Worm (Caenorhabditis elegans) whole organism, L1 larva: ENCODE results near the gene C04A11.5.

Source experiments
- C34B4.2 ChIP-seq: sonication (generic microtip); optimal IDR thresholded peaks from 2 replicates; lab custom pipeline; 2017; ENCODE audit warnings: mild to moderate bottlenecking, missing genetic modification characterization, missing compliant biosample characterization
- F16B12.6 ChIP-seq: fragments of 150-350 bp; optimal IDR thresholded peaks from 2 replicates; lab custom pipeline; 2014; ENCODE audit warnings: missing biosample characterization, missing genetic modification characterization
- Y116A8C.19 ChIP-seq: sonication (generic microtip); optimal IDR thresholded peaks from 2 replicates; lab custom pipeline; 2016; ENCODE audit warnings: missing compliant biosample characterization, missing genetic modification characterization, borderline replicate concordance
- aha-1 ChIP-seq: fragments of 150-350 bp; optimal IDR thresholded peaks from 2 replicates; lab custom pipeline; 2014; ENCODE audit warnings: missing biosample characterization, missing genetic modification characterization
- alr-1 ChIP-seq: fragments of 200-800 bp; sonication (Bioruptor generic); optimal IDR thresholded peaks from 2 replicates; lab custom pipeline; 2018; ENCODE audit warnings: borderline replicate concordance, mild to moderate bottlenecking, missing genetic modification characterization, missing compliant biosample characterization
- ceh-63 ChIP-seq: fragments of 200-800 bp; sonication (Bioruptor generic); optimal IDR thresholded peaks from 2 replicates; lab custom pipeline; 2018; ENCODE audit warnings: mild to moderate bottlenecking, missing genetic modification characterization, missing compliant biosample characterization
- ceh-82 ChIP-seq, 3 experiments: fragments of 150-350 bp in 1 of 3; sonication (generic microtip) in 2 of 3; optimal IDR thresholded peaks; 2 replicates each; lab custom pipeline; 2014 to 2017; ENCODE audit warnings: missing biosample characterization in 3 of 3, missing genetic modification characterization in 3 of 3
- ceh-88 ChIP-seq: fragments of 200-800 bp; sonication (Bioruptor generic); IDR thresholded peaks from 2 replicates; pipeline ENCODE4 v1.3.6; 2022; ENCODE audit warnings: missing genetic modification characterization, missing compliant biosample characterization
- ces-1 ChIP-seq: fragments of 150-350 bp; optimal IDR thresholded peaks from 2 replicates; lab custom pipeline; 2014; ENCODE audit warnings: missing biosample characterization, missing genetic modification reagents, missing genetic modification characterization
- dpl-1 ChIP-seq, 3 experiments: fragments of 150-350 bp in 2 of 3; sonication (generic microtip) in 1 of 3; optimal IDR thresholded peaks; 2 replicates each; lab custom pipeline; 2014 to 2017; ENCODE audit warnings: missing biosample characterization in 3 of 3, missing genetic modification characterization in 3 of 3, missing genetic modification reagents in 3 of 3
- efl-3 ChIP-seq: fragments of 200-800 bp; sonication (Bioruptor generic); optimal IDR thresholded peaks from 2 replicates; lab custom pipeline; 2018; ENCODE audit warnings: mild to moderate bottlenecking, missing genetic modification characterization, missing compliant biosample characterization
- egl-13 ChIP-seq: sonication (generic microtip); optimal IDR thresholded peaks from 2 replicates; lab custom pipeline; 2016; ENCODE audit warnings: missing genotype, missing genetic modification reagents, missing genetic modification characterization, missing compliant biosample characterization
- egl-27 ChIP-seq, 2 experiments: fragments of 150-350 bp in 1 of 2; sonication (generic microtip); optimal IDR thresholded peaks; 3 replicates each; lab custom pipeline; 2017 to 2018; ENCODE audit warnings: missing biosample characterization in 2 of 2, missing genetic modification characterization in 2 of 2, missing genetic modification reagents in 2 of 2
- fkh-10 ChIP-seq: sonication (generic microtip); optimal IDR thresholded peaks from 2 replicates; lab custom pipeline; 2017; ENCODE audit warnings: missing biosample characterization, missing genetic modification reagents, missing genetic modification characterization
- grh-1 ChIP-seq: fragments of 200-800 bp; sonication (Bioruptor generic); IDR thresholded peaks from 2 replicates; pipeline ENCODE4 v1.3.6; 2022; ENCODE audit warnings: missing genetic modification reagents, missing genetic modification characterization, missing compliant biosample characterization
- hlh-17 ChIP-seq: fragments of 200-800 bp; sonication (Bioruptor generic); optimal IDR thresholded peaks from 2 replicates; lab custom pipeline; 2018; ENCODE audit warnings: missing genetic modification characterization, mild to moderate bottlenecking, missing compliant biosample characterization, moderate library complexity, borderline replicate concordance
- hlh-4 ChIP-seq: sonication (generic microtip); optimal IDR thresholded peaks from 2 replicates; lab custom pipeline; 2016; ENCODE audit warnings: mild to moderate bottlenecking, missing genetic modification characterization, missing compliant biosample characterization
- isw-1 ChIP-seq: fragments of 200-800 bp; sonication (Bioruptor generic); IDR thresholded peaks from 2 replicates; pipeline ENCODE4 v1.3.6; 2022; ENCODE audit warnings: missing genetic modification characterization, missing compliant biosample characterization
- lin-14 ChIP-seq: fragments of 200-800 bp; sonication (Bioruptor generic); optimal IDR thresholded peaks from 2 replicates; lab custom pipeline; 2018; ENCODE audit warnings: mild to moderate bottlenecking, missing genetic modification characterization, moderate library complexity, missing compliant biosample characterization
- lin-39 ChIP-seq: fragments of 150-350 bp; optimal IDR thresholded peaks from 2 replicates; lab custom pipeline; 2014; ENCODE audit warnings: missing biosample characterization, missing genetic modification reagents, missing genetic modification characterization
- mab-9 ChIP-seq: fragments of 200-800 bp; sonication (Bioruptor generic); IDR thresholded peaks from 2 replicates; pipeline ENCODE4 v1.3.6; 2022; ENCODE audit warnings: missing genetic modification reagents, missing genetic modification characterization, missing compliant biosample characterization
- mdl-1 ChIP-seq, 2 experiments: fragments of 150-350 bp; optimal IDR thresholded peaks; 2 replicates each; lab custom pipeline; 2014 to 2017; ENCODE audit warnings: missing biosample characterization in 2 of 2, missing genetic modification characterization in 2 of 2, inconsistent platforms in 1 of 2
- nhr-11 ChIP-seq: fragments of 150-350 bp; optimal IDR thresholded peaks from 2 replicates; lab custom pipeline; 2014; ENCODE audit warnings: missing biosample characterization, missing genetic modification characterization
- nhr-12 ChIP-seq: sonication (generic microtip); optimal IDR thresholded peaks from 2 replicates; lab custom pipeline; 2017; ENCODE audit warnings: missing biosample characterization, missing genetic modification characterization
- nhr-19 ChIP-seq: fragments of 200-800 bp; sonication (Bioruptor generic); conservative IDR thresholded peaks from 2 replicates; pipeline ENCODE4 v1.3.6; 2022; ENCODE audit warnings: missing genetic modification characterization, missing compliant biosample characterization
- nhr-20 ChIP-seq: sonication (generic microtip); optimal IDR thresholded peaks from 2 replicates; lab custom pipeline; 2016; ENCODE audit warnings: mild to moderate bottlenecking, missing genetic modification characterization, missing compliant biosample characterization
- nhr-28 ChIP-seq: fragments of 150-350 bp; optimal IDR thresholded peaks from 2 replicates; lab custom pipeline; 2014; ENCODE audit warnings: missing biosample characterization, missing genetic modification characterization
- nhr-47 ChIP-seq: sonication (generic microtip); optimal IDR thresholded peaks from 2 replicates; lab custom pipeline; 2016; ENCODE audit warnings: mild to moderate bottlenecking, missing genetic modification characterization, moderate library complexity, missing compliant biosample characterization
- nhr-77 ChIP-seq: fragments of 150-350 bp; optimal IDR thresholded peaks from 2 replicates; lab custom pipeline; 2014; ENCODE audit warnings: missing biosample characterization, missing genetic modification characterization
- nhr-85 ChIP-seq: sonication (generic microtip); peaks from one replicate; lab custom pipeline; 2016; ENCODE audit warnings: missing genetic modification characterization, inconsistent platforms, missing compliant biosample characterization
- skn-1 ChIP-seq: fragments of 150-350 bp; optimal IDR thresholded peaks from 2 replicates; lab custom pipeline; 2014; ENCODE audit warnings: missing biosample characterization, missing genetic modification characterization
- sox-4 ChIP-seq: sonication (generic microtip); optimal IDR thresholded peaks from 2 replicates; lab custom pipeline; 2016; ENCODE audit warnings: missing genetic modification characterization, missing compliant biosample characterization
- swsn-7 ChIP-seq: sonication (generic microtip); optimal IDR thresholded peaks from 2 replicates; lab custom pipeline; 2016; ENCODE audit warnings: missing genetic modification characterization, missing compliant biosample characterization
- tbx-2 ChIP-seq: sonication (generic microtip); optimal IDR thresholded peaks from 2 replicates; lab custom pipeline; 2016; ENCODE audit warnings: missing genetic modification characterization, missing compliant biosample characterization
- tlp-1 ChIP-seq: fragments of 150-350 bp; optimal IDR thresholded peaks from 2 replicates; lab custom pipeline; 2014; ENCODE audit warnings: missing biosample characterization, missing genetic modification characterization
- unc-30 ChIP-seq: sonication (generic microtip); optimal IDR thresholded peaks from 2 replicates; lab custom pipeline; 2017; ENCODE audit warnings: missing biosample characterization, missing genetic modification characterization
- unc-86 ChIP-seq: sonication (generic microtip); optimal IDR thresholded peaks from 2 replicates; lab custom pipeline; 2016; ENCODE audit warnings: missing genetic modification characterization, missing compliant biosample characterization
- unc-98 ChIP-seq: fragments of 200-800 bp; sonication (Bioruptor generic); IDR thresholded peaks from 2 replicates; pipeline ENCODE4 v1.3.6; 2022; ENCODE audit warnings: missing genetic modification characterization, missing compliant biosample characterization
- vab-15 ChIP-seq: sonication (generic microtip); optimal IDR thresholded peaks from 2 replicates; lab custom pipeline; 2017; ENCODE audit warnings: missing genotype, mild to moderate bottlenecking, missing genetic modification characterization, missing compliant biosample characterization
- ztf-11 ChIP-seq, 2 experiments: sonication (generic microtip); optimal IDR thresholded peaks; 2 replicates each; lab custom pipeline; 2016 to 2017; ENCODE audit warnings: missing genetic modification characterization in 2 of 2, missing biosample characterization in 1 of 2, missing compliant biosample characterization in 1 of 2

C04A11.5 gene

ce11 chrX:13638351-13638958 lies 25.9 kb upstream of the C04A11.5 start (continued):
- TF ChIP-seq mdl-1 (tag; optimal IDR thresholded peaks at IDR 0.05; lab: Kevin White, UChicago) = peak in 1 of 2 experiments; percentile 3
- TF ChIP-seq unc-30 (tag; lab: Kevin White, UChicago) = no peak
- no peak for TF ChIP-seq mab-9 (GFP tag; lab: Robert Waterston, UW)
- peak; percentile 21 for TF ChIP-seq nhr-20 (tag; lab: Kevin White, UChicago)
- TF ChIP-seq isw-1 = no peak
- TF ChIP-seq skn-1 (tag; lab: Kevin White, UChicago) = peak; percentile 3
- no peak for TF ChIP-seq fkh-10 (GFP tag; lab: Kevin White, UChicago)
- no peak for TF ChIP-seq nhr-12 (tag; lab: Kevin White, UChicago)
- TF ChIP-seq nhr-11 (tag; lab: Kevin White, UChicago) = no peak
- no peak for TF ChIP-seq ceh-88 (GFP tag; lab: Robert Waterston, UW)
- no peak for TF ChIP-seq aha-1 (tag; lab: Kevin White, UChicago)
- TF ChIP-seq vab-15 (tag; lab: Kevin White, UChicago) = no peak
- no peak for TF ChIP-seq sox-4
- no peak for TF ChIP-seq egl-13 (tag; lab: Kevin White, UChicago)
- no peak for TF ChIP-seq nhr-28
- TF ChIP-seq grh-1 = no peak
- peak; percentile 37 for TF ChIP-seq nhr-19 (GFP tag; lab: Robert Waterston, UW)
- no peak for TF ChIP-seq tlp-1 (tag; lab: Kevin White, UChicago)
- no peak for TF ChIP-seq unc-86 (tag; lab: Kevin White, UChicago)
- TF ChIP-seq C34B4.2 (tag; lab: Kevin White, UChicago) = no peak
- TF ChIP-seq ceh-82 (tag; optimal IDR thresholded peaks at IDR 0.05; lab: Kevin White, UChicago) = no peak
- TF ChIP-seq nhr-85 (tag; lab: Kevin White, UChicago) = no peak
- no peak for TF ChIP-seq dpl-1 (GFP tag; optimal IDR thresholded peaks at IDR 0.05; lab: Kevin White, UChicago)
- no peak for TF ChIP-seq Y116A8C.19 (tag; lab: Kevin White, UChicago)
- no peak for TF ChIP-seq unc-98 (GFP tag; lab: Robert Waterston, UW)
- TF ChIP-seq ces-1 (GFP tag; lab: Kevin White, UChicago) = no peak
- TF ChIP-seq alr-1 = no peak
- no peak for TF ChIP-seq ceh-63
- TF ChIP-seq ztf-11 (tag; optimal IDR thresholded peaks at IDR 0.05; lab: Kevin White, UChicago) = no peak
- no peak for TF ChIP-seq nhr-77 (tag; lab: Kevin White, UChicago)

- TF ChIP-seq lin-14 (peak; percentile 39), hlh-4 (tag; lab: Kevin White, UChicago) (no peak)
These were observed 24.8 kb upstream of the C04A11.5 start, which contains the start of gene twk-20 for ce11 chrX:13639577-13639976. twk-20 (plus strand) TSS chrX:13639877.

- no peak for TF ChIP-seq unc-30 (tag; lab: Kevin White, UChicago)
- TF ChIP-seq Y116A8C.19 (tag; lab: Kevin White, UChicago) = no peak
- TF ChIP-seq tbx-2 (tag; lab: Kevin White, UChicago) = no peak
- TF ChIP-seq lin-14 = peak; percentile 16
- no peak for TF ChIP-seq isw-1
These were observed 19.5 kb upstream of the C04A11.5 start for ce11 chrX:13644884-13645283.

- TF ChIP-seq nhr-12 (tag; lab: Kevin White, UChicago) (no peak), sox-4 (no peak), skn-1 (tag; lab: Kevin White, UChicago) (no peak), egl-27 (tag; optimal IDR thresholded peaks at IDR 0.05; lab: Kevin White, UChicago) (no peak), efl-3 (no peak), dpl-1 (GFP tag; optimal IDR thresholded peaks at IDR 0.05; lab: Kevin White, UChicago) (no peak), hlh-17 (GFP tag; lab: Kevin White, UChicago) (no peak), ceh-63 (no peak), F16B12.6 (tag; lab: Kevin White, UChicago) (no peak), lin-39 (tag; lab: Kevin White, UChicago) (no peak), nhr-47 (no peak), swsn-7 (tag; lab: Kevin White, UChicago) (no peak)
- TF ChIP-seq, all 84 proteins: peak for 0
These were observed 17.6 kb upstream of the C04A11.5 start, which contains the start of gene acr-9 for ce11 chrX:13646798-13647197. acr-9 (minus strand) TSS chrX:13646898.
